Fruit fly (Drosophila melanogaster) whole organism, embryonic: ENCODE measurements around the gene CG32391.

Experiments used
- ATbp ChIP-seq: fragments of 200-800 bp; sonication (Bioruptor generic); optimal IDR thresholded peaks from 2 replicates; lab custom pipeline; 2017; ENCODE audit warnings: missing biosample characterization, mild to moderate bottlenecking, missing genetic modification characterization, missing genetic modification reagents
- Abd-B ChIP-seq: fragments of 200-800 bp; sonication (Bioruptor generic); optimal IDR thresholded peaks from 2 replicates; lab custom pipeline; 2018; ENCODE audit warnings: missing biosample characterization, mild to moderate bottlenecking, missing genetic modification characterization, moderate library complexity
- Aef1 ChIP-seq: fragments of 200-800 bp; sonication (Bioruptor generic); IDR thresholded peaks from 3 replicates; pipeline ENCODE4 v1.3.6; 2022; ENCODE audit warnings: missing biosample characterization, missing genetic modification characterization
- Awh ChIP-seq: fragments of 200-800 bp; sonication (Bioruptor generic); IDR thresholded peaks from 2 replicates; pipeline ENCODE4, ENCODE4 v1.3.6; 2022; ENCODE audit warnings: missing biosample characterization, missing genetic modification characterization
- Blimp-1 ChIP-seq: fragments of 200-800 bp; sonication (Bioruptor generic); optimal IDR thresholded peaks from 3 replicates; lab custom pipeline; 2018; ENCODE audit warnings: missing biosample characterization, missing genetic modification characterization, mild to moderate bottlenecking, moderate library complexity, missing genetic modification reagents
- CG10565 ChIP-seq: fragments of 200-800 bp; sonication (Bioruptor generic); optimal IDR thresholded peaks from 3 replicates; lab custom pipeline; 2016; ENCODE audit warnings: missing biosample characterization, mild to moderate bottlenecking, missing genetic modification characterization
- CG11695 ChIP-seq: fragments of 200-800 bp; sonication (Bioruptor generic); IDR thresholded peaks from 3 replicates; pipeline ENCODE4 v1.3.6; 2022; ENCODE audit warnings: missing biosample characterization, missing genetic modification characterization
- CG13424 ChIP-seq: fragments of 200-800 bp; sonication (Bioruptor generic); optimal IDR thresholded peaks from 2 replicates; lab custom pipeline; 2019; ENCODE audit warnings: missing biosample characterization, mild to moderate bottlenecking, missing genetic modification characterization, moderate library complexity
- CG13624 ChIP-seq: fragments of 200-800 bp; sonication (Bioruptor generic); optimal IDR thresholded peaks from 2 replicates; lab custom pipeline; 2016; ENCODE audit warnings: missing biosample characterization, missing genetic modification characterization
- CG14014 ChIP-seq: fragments of 200-800 bp; sonication (Bioruptor generic); IDR thresholded peaks from 2 replicates; pipeline ENCODE4 v1.3.6; 2022; ENCODE audit warnings: missing biosample characterization, missing genetic modification characterization
- CG14050 ChIP-seq: fragments of 200-800 bp; sonication (Bioruptor generic); IDR thresholded peaks from 3 replicates; pipeline ENCODE4 v1.3.6; 2022; ENCODE audit warnings: missing biosample characterization, missing genetic modification characterization
- CG17328 ChIP-seq: fragments of 200-800 bp; sonication (Bioruptor generic); IDR thresholded peaks from 2 replicates; pipeline ENCODE4 v1.3.6; 2022; ENCODE audit warnings: missing biosample characterization, missing genetic modification characterization
- CG2116 ChIP-seq: fragments of 200-800 bp; sonication (Bioruptor generic); optimal IDR thresholded peaks from 3 replicates; lab custom pipeline; 2018; ENCODE audit warnings: missing biosample characterization, mild to moderate bottlenecking, missing genetic modification characterization
- CG3281 ChIP-seq: fragments of 200-800 bp; sonication (Bioruptor generic); optimal IDR thresholded peaks from 3 replicates; lab custom pipeline; 2017; ENCODE audit warnings: missing biosample characterization, mild to moderate bottlenecking, missing genetic modification characterization
- CG5953 ChIP-seq: fragments of 200-800 bp; sonication (Bioruptor generic); IDR thresholded peaks from 2 replicates; pipeline ENCODE4 v1.3.6; 2022; ENCODE audit warnings: missing biosample characterization, missing genetic modification characterization
- CG6175 ChIP-seq: fragments of 200-800 bp; sonication (Bioruptor generic); IDR thresholded peaks from 3 replicates; pipeline ENCODE4 v1.3.6; 2022; ENCODE audit warnings: missing biosample characterization, missing genetic modification characterization
- CG6654 ChIP-seq: fragments of 200-800 bp; sonication (Bioruptor generic); optimal IDR thresholded peaks from 2 replicates; lab custom pipeline; 2017; ENCODE audit warnings: missing biosample characterization, mild to moderate bottlenecking, missing genetic modification characterization
- CG6765 ChIP-seq: fragments of 200-800 bp; sonication (Bioruptor generic); optimal IDR thresholded peaks from 3 replicates; lab custom pipeline; 2017; ENCODE audit warnings: missing biosample characterization, mild to moderate bottlenecking, missing genetic modification characterization
- CG8359 ChIP-seq: fragments of 200-800 bp; sonication (Bioruptor generic); optimal IDR thresholded peaks from 2 replicates; lab custom pipeline; 2017; ENCODE audit warnings: missing biosample characterization, mild to moderate bottlenecking, missing genetic modification characterization, borderline replicate concordance
- CG9215 ChIP-seq: fragments of 200-800 bp; sonication (Bioruptor generic); IDR thresholded peaks from 2 replicates; pipeline ENCODE4 v1.3.6; 2022; ENCODE audit warnings: missing biosample characterization, missing genetic modification characterization
- Drgx ChIP-seq: fragments of 200-800 bp; sonication (Bioruptor generic); IDR thresholded peaks from 2 replicates; pipeline ENCODE4 v1.3.6; 2022; ENCODE audit warnings: missing biosample characterization, missing genetic modification characterization
- Eip74EF ChIP-seq, 2 experiments: fragments of 200-800 bp in 1 of 2; fragments of >200 bp in 1 of 2; sonication (Bioruptor generic) in 1 of 2; optimal IDR thresholded peaks; 2 replicates each; lab custom pipeline; 2017 to 2019; ENCODE audit warnings: missing biosample characterization in 2 of 2, missing genetic modification characterization in 2 of 2, mild to moderate bottlenecking in 1 of 2, moderate library complexity in 1 of 2
- Ets65A ChIP-seq: fragments of 200-800 bp; sonication (Bioruptor generic); peaks from one replicate; lab custom pipeline; 2016; ENCODE audit warnings: missing biosample characterization, missing genetic modification characterization
- NK7.1 ChIP-seq: fragments of 200-800 bp; sonication (Bioruptor generic); optimal IDR thresholded peaks from 3 replicates; lab custom pipeline; 2016; ENCODE audit warnings: missing biosample characterization, missing genetic modification characterization
- Nf-YC ChIP-seq: fragments of 200-800 bp; optimal IDR thresholded peaks from 3 replicates; lab custom pipeline; 2019; ENCODE audit warnings: missing biosample characterization, mild to moderate bottlenecking, missing genetic modification characterization, moderate library complexity
- NfI ChIP-seq: fragments of 200-800 bp; sonication (Bioruptor generic); optimal IDR thresholded peaks from 3 replicates; lab custom pipeline; 2018; ENCODE audit warnings: missing biosample characterization, mild to moderate bottlenecking, missing genetic modification characterization, moderate library complexity
- Oaz ChIP-seq: fragments of 200-800 bp; sonication (Bioruptor generic); IDR thresholded peaks from 2 replicates; pipeline ENCODE4 v1.3.6; 2022; ENCODE audit warnings: missing biosample characterization, missing genetic modification characterization
- Sox100B ChIP-seq: fragments of 200-800 bp; sonication (Bioruptor generic); optimal IDR thresholded peaks from 3 replicates; lab custom pipeline; 2018; ENCODE audit warnings: missing biosample characterization, mild to moderate bottlenecking, missing genetic modification characterization
- Sox102F ChIP-seq: fragments of 200-800 bp; sonication (Bioruptor generic); optimal IDR thresholded peaks from 2 replicates; lab custom pipeline; 2018; ENCODE audit warnings: missing biosample characterization, mild to moderate bottlenecking, missing genetic modification characterization, moderate library complexity
- Trl ChIP-seq, 3 experiments: fragments of >200 bp in 2 of 3; fragments of 200-800 bp in 1 of 3; sonication (Bioruptor generic) in 1 of 3; optimal IDR thresholded peaks; 2 replicates in 1 of 3; 3 replicates in 2 of 3; lab custom pipeline; 2016 to 2017; ENCODE audit warnings: missing biosample characterization in 1 of 3, missing genetic modification characterization in 1 of 3
- Xbp1 ChIP-seq: fragments of 200-800 bp; sonication (Bioruptor generic); optimal IDR thresholded peaks from 3 replicates; lab custom pipeline; 2016; ENCODE audit warnings: missing biosample characterization, mild to moderate bottlenecking, missing genetic modification characterization
- ab ChIP-seq: fragments of 200-800 bp; sonication (Bioruptor generic); optimal IDR thresholded peaks from 2 replicates; lab custom pipeline; 2016; ENCODE audit warnings: missing biosample characterization, missing genetic modification characterization
- ase ChIP-seq: fragments of 200-800 bp; sonication (Bioruptor generic); IDR thresholded peaks from 3 replicates; pipeline ENCODE4 v1.3.6; 2022; ENCODE audit warnings: missing biosample characterization, missing genetic modification characterization
- bowl ChIP-seq: fragments of 200-800 bp; sonication (Bioruptor generic); IDR thresholded peaks from 2 replicates; pipeline ENCODE4 v1.3.6; 2022; ENCODE audit warnings: missing biosample characterization, missing genetic modification characterization
- dmrt99B ChIP-seq: fragments of 200-800 bp; sonication (Bioruptor generic); optimal IDR thresholded peaks from 2 replicates; lab custom pipeline; 2018; ENCODE audit warnings: missing biosample characterization, mild to moderate bottlenecking, missing genetic modification characterization, moderate library complexity
- eyg ChIP-seq: fragments of 200-800 bp; sonication (Bioruptor generic); optimal IDR thresholded peaks from 3 replicates; lab custom pipeline; 2016; ENCODE audit warnings: missing biosample characterization, missing genetic modification characterization
- grn ChIP-seq: fragments of 200-800 bp; sonication (Bioruptor generic); optimal IDR thresholded peaks from 3 replicates; lab custom pipeline; 2017; ENCODE audit warnings: missing biosample characterization, missing genetic modification characterization
- kay ChIP-seq: fragments of 200-800 bp; sonication (Bioruptor generic); optimal IDR thresholded peaks from 2 replicates; lab custom pipeline; 2016; ENCODE audit warnings: missing biosample characterization, missing genetic modification characterization
- lilli ChIP-seq: fragments of 200-800 bp; sonication (Bioruptor generic); optimal IDR thresholded peaks from 3 replicates; lab custom pipeline; 2016; ENCODE audit warnings: missing biosample characterization, missing genetic modification characterization
- nerfin-2 ChIP-seq: fragments of 200-800 bp; sonication (Bioruptor generic); IDR thresholded peaks from 2 replicates; pipeline ENCODE4 v1.3.6; 2022; ENCODE audit warnings: missing biosample characterization, missing genetic modification characterization; ENCODE audit not compliant: partially characterized antibody
- odd ChIP-seq: fragments of 200-800 bp; sonication (Bioruptor generic); optimal IDR thresholded peaks from 2 replicates; lab custom pipeline; 2017; ENCODE audit warnings: missing biosample characterization, mild to moderate bottlenecking, missing genetic modification characterization
- onecut ChIP-seq: fragments of 200-800 bp; sonication (Bioruptor generic); IDR thresholded peaks from 2 replicates; pipeline ENCODE4 v1.3.6; 2022; ENCODE audit warnings: missing biosample characterization, missing genetic modification characterization
- org-1 ChIP-seq: fragments of 200-800 bp; sonication (Bioruptor generic); optimal IDR thresholded peaks from 2 replicates; lab custom pipeline; 2017; ENCODE audit warnings: missing biosample characterization, missing genetic modification characterization
- pfk ChIP-seq: fragments of 200-800 bp; sonication (Bioruptor generic); optimal IDR thresholded peaks from 2 replicates; lab custom pipeline; 2018; ENCODE audit warnings: missing biosample characterization, mild to moderate bottlenecking, missing genetic modification characterization, moderate library complexity
- row ChIP-seq: fragments of 200-800 bp; sonication (Bioruptor generic); IDR thresholded peaks from 3 replicates; pipeline ENCODE4 v1.3.6; 2022; ENCODE audit warnings: missing biosample characterization, missing genetic modification characterization
- sens-2 ChIP-seq: fragments of 200-800 bp; sonication (Bioruptor generic); IDR thresholded peaks from 2 replicates; pipeline ENCODE4 v1.3.6; 2022; ENCODE audit warnings: missing biosample characterization, missing genetic modification characterization
- so ChIP-seq: fragments of 200-800 bp; sonication (Bioruptor generic); IDR thresholded peaks from 3 replicates; pipeline ENCODE4 v1.3.6; 2022; ENCODE audit warnings: missing biosample characterization, missing genetic modification characterization
- tap ChIP-seq: fragments of 200-800 bp; optimal IDR thresholded peaks from 3 replicates; lab custom pipeline; 2019; ENCODE audit warnings: missing biosample characterization, mild to moderate bottlenecking, missing genetic modification characterization, moderate library complexity
- tna ChIP-seq: fragments of 200-800 bp; sonication (Bioruptor generic); IDR thresholded peaks from 2 replicates; pipeline ENCODE4 v1.3.6; 2022; ENCODE audit warnings: missing biosample characterization, missing genetic modification characterization; ENCODE audit not compliant: partially characterized antibody
- zfh1 ChIP-seq: fragments of 200-800 bp; sonication (Bioruptor generic); IDR thresholded peaks from 3 replicates; pipeline ENCODE4 v1.3.6; 2022; ENCODE audit warnings: missing biosample characterization, missing genetic modification characterization

The CG32391 gene

dm6 chr3L:7090764-7091163 lies 21.8 kb upstream of the CG32391 start (continued):
- no peak for TF ChIP-seq ab (GFP tag; lab: Kevin White, UChicago)
- TF ChIP-seq grn (GFP tag; lab: Kevin White, UChicago): no peak
- TF ChIP-seq eyg (GFP tag; lab: Kevin White, UChicago): no peak
- peak; percentile 67 for TF ChIP-seq Blimp-1 (GFP tag; lab: Kevin White, UChicago)
- TF ChIP-seq CG6765 (GFP tag; lab: Kevin White, UChicago): no peak
- TF ChIP-seq lilli: peak; percentile 29
- peak; percentile 57; the same call in 2 of the 3 replicates for TF ChIP-seq CG14050 (GFP tag; lab: Robert Waterston, UW)
- TF ChIP-seq NfI (GFP tag; lab: Kevin White, UChicago): peak; percentile 34
- TF ChIP-seq Trl (optimal IDR thresholded peaks at IDR 0.05; lab: Kevin White, UChicago): no peak
- TF ChIP-seq Trl (GFP tag; optimal IDR thresholded peaks at IDR 0.05; lab: Kevin White, UChicago): peak; percentile 50
- TF ChIP-seq CG6654 (GFP tag; lab: Kevin White, UChicago): no peak
- TF ChIP-seq CG17328 (GFP tag; lab: Robert Waterston, UW): peak; percentile 69
- peak; percentile 73 for TF ChIP-seq zfh1
- peak; percentile 73 for TF ChIP-seq CG13424 (tag; lab: Kevin White, UChicago)
- peak; percentile 80; the same call in 2 of the 3 replicates for TF ChIP-seq ase (GFP tag; lab: Robert Waterston, UW)
- TF ChIP-seq CG2116 (GFP tag; lab: Kevin White, UChicago): no peak
- TF ChIP-seq CG5953 (GFP tag; lab: Robert Waterston, UW): peak; percentile 44; the same call in 1 of the 2 replicates
- TF ChIP-seq so (GFP tag; lab: Robert Waterston, UW): peak; percentile 67; the same call in 2 of the 3 replicates
- peak; percentile 78 for TF ChIP-seq CG11695 (GFP tag; lab: Robert Waterston, UW)
- TF ChIP-seq odd (GFP tag; lab: Kevin White, UChicago): peak; percentile 25
- TF ChIP-seq Eip74EF (GFP tag; optimal IDR thresholded peaks at IDR 0.05; lab: Kevin White, UChicago): peak in 1 of 2 experiments; percentile 73
- peak; percentile 41 for TF ChIP-seq ATbp (GFP tag; lab: Kevin White, UChicago)
- TF ChIP-seq CG13624 (GFP tag; lab: Kevin White, UChicago): peak; percentile 2
- TF ChIP-seq Abd-B (GFP tag; lab: Kevin White, UChicago): peak; percentile 74
- TF ChIP-seq sens-2 (GFP tag; lab: Robert Waterston, UW): no peak; the same call in 1 of the 2 replicates
- peak; percentile 83 for TF ChIP-seq tap
- no peak for TF ChIP-seq CG10565 (GFP tag; lab: Kevin White, UChicago)
- peak; percentile 74 for TF ChIP-seq Sox102F (GFP tag; lab: Kevin White, UChicago)
- TF ChIP-seq row: peak; percentile 67
- TF ChIP-seq nerfin-2: no peak
- no peak for TF ChIP-seq pfk (GFP tag; lab: Kevin White, UChicago)
- TF ChIP-seq CG8359 (GFP tag; lab: Kevin White, UChicago): peak; percentile 32
- TF ChIP-seq Oaz (GFP tag; lab: Robert Waterston, UW): peak; percentile 68
- TF ChIP-seq CG6175 (GFP tag; lab: Robert Waterston, UW): peak; percentile 37; the same call in 1 of the 3 replicates
- no peak for TF ChIP-seq tna (GFP tag; lab: Robert Waterston, UW)
- no peak for TF ChIP-seq bowl (GFP tag; lab: Robert Waterston, UW)
- peak; percentile 22; the same call in 1 of the 2 replicates for TF ChIP-seq CG14014 (GFP tag; lab: Robert Waterston, UW)
- no peak for TF ChIP-seq NK7.1 (GFP tag; lab: Kevin White, UChicago)
- TF ChIP-seq Awh (GFP tag; lab: Robert Waterston, UW): peak; percentile 73; the same call in 1 of the 2 replicates
- TF ChIP-seq org-1 (GFP tag; lab: Kevin White, UChicago): peak; percentile 52
- TF ChIP-seq Nf-YC (tag; lab: Kevin White, UChicago): peak; percentile 57
- peak; percentile 46; the same call in 1 of the 2 replicates for TF ChIP-seq Drgx (GFP tag; lab: Robert Waterston, UW)
- TF ChIP-seq Sox100B (GFP tag; lab: Kevin White, UChicago): peak; percentile 71
- TF ChIP-seq Ets65A (GFP tag; lab: Kevin White, UChicago): peak; percentile 39
- peak; percentile 60 for TF ChIP-seq Aef1 (GFP tag; lab: Robert Waterston, UW)
- TF ChIP-seq CG3281 (GFP tag; lab: Kevin White, UChicago): peak; percentile 59
- 0 out of 2 replicates have a peak, but pooled peaks have one; percentile 25 for TF ChIP-seq CG9215 (GFP tag; lab: Robert Waterston, UW)
- peak; percentile 59 for TF ChIP-seq Xbp1 (GFP tag; lab: Kevin White, UChicago)
- TF ChIP-seq kay (GFP tag; lab: Kevin White, UChicago): peak; percentile 30
- peak; percentile 59 for TF ChIP-seq onecut
- peak; percentile 88 for TF ChIP-seq dmrt99B
